Worm (Caenorhabditis elegans): ENCODE data around the gene ZC196.5.

- TF ChIP-seq lin-15B (tag; optimal IDR thresholded peaks at IDR 0.05) (no peak), ama-1 (optimal IDR thresholded peaks at IDR 0.05) (no peak), nhr-28 (tag; optimal IDR thresholded peaks at IDR 0.05) (no peak), R02D3.7 (tag; optimal IDR thresholded peaks at IDR 0.05) (no peak), daf-12 (tag; optimal IDR thresholded peaks at IDR 0.05) (no peak), snpc-4 (tag; optimal IDR thresholded peaks at IDR 0.05) (no peak), nhr-23 (tag; optimal IDR thresholded peaks at IDR 0.05) (no peak), lin-39 (tag; optimal IDR thresholded peaks at IDR 0.05) (no peak), zag-1 (tag; optimal IDR thresholded peaks at IDR 0.05) (no peak)
Measured at ce11 chrV:8745858-8746257, 16.7 kb downstream of the ZC196.5 start, which contains the start of gene B0507.6.

All from whole organism, L3 larva.